Worm (Caenorhabditis elegans): ENCODE data around the gene C04B4.1.

- no peak for TF ChIP-seq klf-2 (GFP tag; conservative IDR thresholded peaks at IDR 0.05)
- TF ChIP-seq ztf-23 (GFP tag; IDR thresholded peaks at IDR 0.05): no peak
- no peak for TF ChIP-seq T22C8.4 (GFP tag; IDR thresholded peaks at IDR 0.05)
- no peak for TF ChIP-seq flt-1 (GFP tag; IDR thresholded peaks at IDR 0.05)
- no peak for TF ChIP-seq ztf-29 (GFP tag; IDR thresholded peaks at IDR 0.05)
- TF ChIP-seq tab-1 (GFP tag; IDR thresholded peaks at IDR 0.05): no peak
- no peak for TF ChIP-seq med-1 (GFP tag; optimal IDR thresholded peaks at IDR 0.05; ENCODE audit: insufficient read depth)
- no peak for TF ChIP-seq cog-1 (tag; optimal IDR thresholded peaks at IDR 0.05)
- TF ChIP-seq ref-1 (GFP tag; conservative IDR thresholded peaks at IDR 0.05): no peak
These were observed 39.1 kb upstream of the C04B4.1 start, which contains the start of gene cest-3 for ce11 chrX:12241457-12241856.

Data from whole organism, midembryonic.